Worm (Caenorhabditis elegans) whole organism, early embryonic: ENCODE measurements around the gene H01M10.1.

Source experiments
- F13C5.2 ChIP-seq: sonication (generic microtip); optimal IDR thresholded peaks from 2 replicates; lab custom pipeline; 2017; ENCODE audit warnings: mild to moderate bottlenecking, missing genetic modification characterization, inconsistent platforms, missing compliant biosample characterization
- ama-1 ChIP-seq: fragments of 150-350 bp; optimal IDR thresholded peaks from 2 replicates; lab custom pipeline; 2014
- ets-7 ChIP-seq: sonication (generic microtip); optimal IDR thresholded peaks from 2 replicates; lab custom pipeline; 2016; ENCODE audit warnings: missing genotype, missing genetic modification characterization, missing compliant biosample characterization
- hmbx-1 ChIP-seq: sonication (generic microtip); optimal IDR thresholded peaks from 2 replicates; lab custom pipeline; 2016; ENCODE audit warnings: mild to moderate bottlenecking, missing genetic modification characterization, missing compliant biosample characterization
- hmg-4 ChIP-seq: fragments of 200-800 bp; sonication (Bioruptor generic); optimal IDR thresholded peaks from 2 replicates; lab custom pipeline; 2018; ENCODE audit warnings: mild to moderate bottlenecking, missing genetic modification characterization, missing compliant biosample characterization
- hnd-1 ChIP-seq: sonication (generic microtip); optimal IDR thresholded peaks from 2 replicates; lab custom pipeline; 2016; ENCODE audit warnings: missing genetic modification characterization, missing compliant biosample characterization
- pes-1 ChIP-seq: fragments of 200-800 bp; sonication (Bioruptor generic); IDR thresholded peaks from 2 replicates; pipeline ENCODE4 v1.3.6; 2022; ENCODE audit warnings: missing genetic modification reagents, missing genetic modification characterization, missing compliant biosample characterization
- tbx-11 ChIP-seq: fragments of 200-800 bp; sonication (Bioruptor generic); IDR thresholded peaks from 2 replicates; pipeline ENCODE4 v1.3.6; 2022; ENCODE audit warnings: missing genetic modification characterization, missing compliant biosample characterization
- tbx-37 ChIP-seq: fragments of 200-800 bp; sonication (Bioruptor generic); conservative IDR thresholded peaks from 2 replicates; pipeline ENCODE4 v1.3.6; 2022; ENCODE audit warnings: missing genetic modification reagents, missing genetic modification characterization, missing compliant biosample characterization
- tra-4 ChIP-seq: sonication (generic microtip); optimal IDR thresholded peaks from 2 replicates; lab custom pipeline; 2017; ENCODE audit warnings: missing genetic modification characterization, missing compliant biosample characterization

DNA sequence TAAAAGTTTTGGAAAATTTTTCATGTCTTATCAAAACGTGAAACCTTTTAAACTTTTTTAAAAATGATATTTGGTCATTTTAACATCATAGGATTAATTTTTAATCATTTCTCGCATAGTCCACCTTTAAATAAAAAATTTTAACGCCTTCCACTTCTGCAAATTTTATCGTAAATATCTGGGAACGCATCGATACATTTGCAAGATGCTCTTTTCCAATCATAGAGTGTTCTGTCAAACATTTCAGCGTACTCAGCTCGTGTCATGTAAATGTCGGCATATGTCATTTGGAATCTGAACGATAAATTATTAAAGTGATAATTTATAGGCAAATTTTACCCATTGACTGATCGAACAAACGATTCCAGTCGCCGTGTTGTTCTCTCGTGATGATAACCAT lies 20.4 kb downstream of the H01M10.1 start, which contains the start of gene F52H2.5:
- TF ChIP-seq ets-7 (tag; lab: Kevin White, UChicago) (no peak), hnd-1 (tag; lab: Kevin White, UChicago) (no peak), tra-4 (no peak), pes-1 (no peak), ama-1 (lab: Kevin White, UChicago) (no peak), hmg-4 (GFP tag; lab: Kevin White, UChicago) (no peak), tbx-11 (GFP tag; lab: Robert Waterston, UW) (no peak), hmbx-1 (tag; lab: Kevin White, UChicago) (no peak), F13C5.2 (tag; lab: Kevin White, UChicago) (no peak), tbx-37 (GFP tag; lab: Robert Waterston, UW) (no peak)
